Worm (Caenorhabditis elegans) whole organism, L4/young adult: ENCODE data around the gene pnn-1.

Experiments
- dao-5 ChIP-seq: sonication (generic microtip); optimal IDR thresholded peaks from 2 replicates; lab custom pipeline; 2016; ENCODE audit warnings: missing genotype, missing genetic modification characterization, moderate library complexity, missing compliant biosample characterization
- him-1 ChIP-seq: sonication (generic microtip); optimal IDR thresholded peaks from 2 replicates; lab custom pipeline; 2016; ENCODE audit warnings: missing genotype, missing genetic modification reagents, missing genetic modification characterization, missing compliant biosample characterization

DNA sequence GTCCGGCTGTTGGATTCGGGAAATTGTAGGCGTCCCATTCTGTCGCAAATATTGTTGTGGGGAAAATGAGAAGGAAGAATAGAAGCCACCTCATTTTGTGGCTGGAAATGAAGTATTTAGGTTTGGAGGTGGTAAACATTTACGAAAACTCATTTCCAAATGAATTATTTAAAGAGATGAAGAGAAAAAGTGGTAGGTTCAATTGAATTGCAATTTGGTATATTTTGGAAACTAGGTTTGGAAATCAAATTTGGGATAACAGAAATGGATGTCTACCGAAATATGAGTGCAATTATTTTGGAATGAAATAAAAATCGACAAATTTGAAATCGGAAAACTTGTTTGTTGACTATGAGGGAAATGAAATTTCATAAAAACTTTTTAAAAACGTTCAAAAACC lies 37.9 kb downstream of the pnn-1 start, which contains the start of gene F15B9.10:
- TF ChIP-seq him-1 (tag; lab: Kevin White, UChicago) (no peak), dao-5 (tag; lab: Kevin White, UChicago) (no peak)
